Worm (Caenorhabditis elegans): ENCODE data around the gene F56D6.21.

- TF ChIP-seq dpl-1 (GFP tag; optimal IDR thresholded peaks at IDR 0.05), result no peak
- no peak for TF ChIP-seq snpc-4 (GFP tag; optimal IDR thresholded peaks at IDR 0.05)
- no peak for TF ChIP-seq snpc-4 (tag; optimal IDR thresholded peaks at IDR 0.05)
- no peak for TF ChIP-seq hmg-20 (GFP tag; IDR thresholded peaks at IDR 0.05)
- TF ChIP-seq cebp-2 (GFP tag; IDR thresholded peaks at IDR 0.05), result no peak
- TF ChIP-seq unc-130 (GFP tag; optimal IDR thresholded peaks at IDR 0.05), result no peak
- no peak for TF ChIP-seq xnd-1 (tag; optimal IDR thresholded peaks at IDR 0.05)
- TF ChIP-seq pha-4 (tag; optimal IDR thresholded peaks at IDR 0.05), result no peak
- no peak for TF ChIP-seq somi-1 (GFP tag; optimal IDR thresholded peaks at IDR 0.05)
- no peak for TF ChIP-seq F52B5.7 (tag; optimal IDR thresholded peaks at IDR 0.05)
- no peak for TF ChIP-seq tlf-1 (GFP tag; optimal IDR thresholded peaks at IDR 0.05)
Measured at ce11 chrIV:3909114-3909513, 4.4 kb downstream of the F56D6.21 start, which contains the start of gene F56D6.13.
